Worm (Caenorhabditis elegans) whole organism, midembryonic: ENCODE results near the gene C25D7.16.

Experiments
- flt-1 ChIP-seq: fragments of 200-800 bp; sonication (Bioruptor generic); IDR thresholded peaks from 2 replicates; pipeline ENCODE4 v1.3.6; 2022; ENCODE audit warnings: missing genetic modification characterization, missing compliant biosample characterization
- med-1 ChIP-seq: sonication (generic microtip); optimal IDR thresholded peaks from 2 replicates; lab custom pipeline; 2017; ENCODE audit warnings: missing genetic modification characterization, mild to moderate bottlenecking, missing compliant biosample characterization, antibody characterized with exemption, missing genetic modification reagents; ENCODE audit not compliant: insufficient read depth

DNA sequence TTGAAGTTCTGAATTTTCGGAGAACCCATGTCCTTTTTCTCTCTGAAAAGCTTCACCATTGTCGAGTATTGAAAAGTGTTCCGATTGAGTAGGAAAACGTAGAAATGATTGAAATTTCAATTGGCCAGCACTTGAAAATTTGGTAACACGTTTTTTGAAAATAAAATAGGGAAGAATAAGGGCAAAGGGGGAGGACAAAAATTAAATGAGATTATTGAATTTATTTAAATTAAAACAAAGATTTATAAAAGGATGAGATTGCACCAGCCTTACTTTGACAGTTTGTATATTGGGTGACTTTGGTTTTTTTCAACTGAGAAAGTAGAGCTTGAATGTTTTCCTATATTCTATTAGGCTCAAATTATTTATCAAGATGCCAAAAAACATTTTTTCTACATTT is 41.8 kb upstream of the C25D7.16 start, which contains the start of gene obr-2:
- TF ChIP-seq flt-1 (GFP tag; lab: Robert Waterston, UW) (no peak), med-1 (GFP tag; lab: Kevin White, UChicago) (no peak)
